Fruit fly (Drosophila melanogaster) Kc167 (cell line): ENCODE data around the gene CG12605.

ENCODE experiments used
- h ChIP-seq: fragments of >200 bp; optimal IDR thresholded peaks from 3 replicates; lab custom pipeline; 2018; ENCODE audit warnings: missing external identifiers
- psq ChIP-seq: fragments of >200 bp; optimal IDR thresholded peaks from 2 replicates; lab custom pipeline; 2017; ENCODE audit warnings: missing external identifiers

DNA sequence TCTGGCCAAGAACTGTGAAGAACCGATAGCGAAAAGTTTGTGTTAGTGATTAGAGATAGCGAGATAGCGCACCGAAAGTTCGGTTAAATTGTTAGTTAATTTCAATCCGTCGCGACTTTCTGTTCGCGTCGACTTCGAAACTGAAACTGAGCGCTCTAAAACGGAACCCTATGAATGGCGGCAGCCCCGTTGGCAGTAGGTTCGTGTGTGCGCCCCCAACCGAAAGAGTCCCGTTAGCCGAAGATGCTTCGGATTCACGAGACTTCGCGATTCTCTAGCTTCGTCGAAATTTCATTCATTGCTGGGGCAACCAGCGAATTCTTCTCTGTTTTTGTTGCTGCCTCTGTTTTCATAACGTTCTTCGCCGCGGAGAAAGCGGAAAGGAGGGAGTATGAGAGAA lies 39.1 kb downstream of the CG12605 start:
- TF ChIP-seq h (no peak), psq (lab: Kevin White, UChicago) (no peak)
